Worm (Caenorhabditis elegans) whole organism, L3 larva: Measurements from ENCODE around the gene rib-2.

Experiments
- R02D3.7 ChIP-seq: fragments of 150-350 bp; optimal IDR thresholded peaks from 2 replicates; lab custom pipeline; 2014; ENCODE audit warnings: missing biosample characterization, missing genetic modification characterization
- ZK546.5 ChIP-seq: sonication (generic microtip); optimal IDR thresholded peaks from 2 replicates; lab custom pipeline; 2017; ENCODE audit warnings: missing biosample characterization, missing genetic modification characterization
- ama-1 ChIP-seq: fragments of 150-350 bp; optimal IDR thresholded peaks from 2 replicates; lab custom pipeline; 2018
- daf-12 ChIP-seq: fragments of 150-350 bp; optimal IDR thresholded peaks from 2 replicates; lab custom pipeline; 2014; ENCODE audit warnings: missing biosample characterization, missing genetic modification reagents, missing genetic modification characterization
- elt-1 ChIP-seq: fragments of 150-350 bp; optimal IDR thresholded peaks from 2 replicates; lab custom pipeline; 2014; ENCODE audit warnings: missing biosample characterization, missing genetic modification characterization
- lin-39 ChIP-seq: fragments of 150-350 bp; optimal IDR thresholded peaks from 2 replicates; lab custom pipeline; 2018; ENCODE audit warnings: missing biosample characterization, missing genetic modification reagents, missing genetic modification characterization
- mdl-1 ChIP-seq: fragments of 150-350 bp; optimal IDR thresholded peaks from 2 replicates; lab custom pipeline; 2014; ENCODE audit warnings: missing biosample characterization, missing genetic modification characterization
- mml-1 ChIP-seq: fragments of 150-350 bp; sonication (generic microtip); optimal IDR thresholded peaks from 3 replicates; lab custom pipeline; 2014; ENCODE audit warnings: missing biosample characterization, missing genetic modification characterization
- nhr-12 ChIP-seq: fragments of 150-350 bp; optimal IDR thresholded peaks from 2 replicates; lab custom pipeline; 2014; ENCODE audit warnings: missing biosample characterization, missing genetic modification characterization
- nhr-76 ChIP-seq: fragments of 150-350 bp; sonication (generic microtip); optimal IDR thresholded peaks from 5 replicates; lab custom pipeline; 2014; ENCODE audit warnings: missing biosample characterization, missing genetic modification characterization
- pha-4 ChIP-seq: fragments of 150-350 bp; optimal IDR thresholded peaks from 2 replicates; lab custom pipeline; 2014; ENCODE audit warnings: missing biosample characterization, missing genetic modification reagents, missing genetic modification characterization
- pqm-1 ChIP-seq: fragments of 150-350 bp; optimal IDR thresholded peaks from 2 replicates; lab custom pipeline; 2017; ENCODE audit warnings: missing biosample characterization, missing genetic modification characterization, inconsistent platforms
- skn-1 ChIP-seq: fragments of 150-350 bp; optimal IDR thresholded peaks from 2 replicates; lab custom pipeline; 2014; ENCODE audit warnings: missing biosample characterization, missing genetic modification characterization
- ztf-4 ChIP-seq: fragments of 150-350 bp; optimal IDR thresholded peaks from 2 replicates; lab custom pipeline; 2014; ENCODE audit warnings: missing biosample characterization, missing genetic modification characterization

ce11 chrIII:10754379-10754778 lies 11.8 kb downstream of the rib-2 start:
- no peak for TF ChIP-seq lin-39 (tag; lab: Kevin White, UChicago)
- no peak for TF ChIP-seq pha-4 (tag; lab: Kevin White, UChicago)
- TF ChIP-seq ama-1 (lab: Kevin White, UChicago): no peak
- no peak for TF ChIP-seq pqm-1 (tag; lab: Kevin White, UChicago)
- TF ChIP-seq mml-1: no peak
- no peak for TF ChIP-seq nhr-12
- TF ChIP-seq daf-12 (tag; lab: Kevin White, UChicago): no peak
- no peak for TF ChIP-seq ZK546.5 (tag; lab: Kevin White, UChicago)
- TF ChIP-seq mdl-1 (tag; lab: Kevin White, UChicago): no peak
- TF ChIP-seq skn-1: no peak
- TF ChIP-seq ztf-4 (tag; lab: Kevin White, UChicago): no peak
- no peak for TF ChIP-seq R02D3.7 (tag; lab: Kevin White, UChicago)
- no peak for TF ChIP-seq nhr-76 (tag; lab: Kevin White, UChicago)
- no peak for TF ChIP-seq elt-1 (tag; lab: Kevin White, UChicago)
